Fruit fly (Drosophila melanogaster) whole organism, prepupa: Measurements from ENCODE around the gene CG31102.

Experiments
- Blimp-1 ChIP-seq: fragments of 200-800 bp; sonication (Bioruptor generic); optimal IDR thresholded peaks from 3 replicates; lab custom pipeline; 2017; ENCODE audit warnings: missing biosample characterization, missing genetic modification characterization, mild to moderate bottlenecking, moderate library complexity, missing genetic modification reagents
- CG10631 ChIP-seq: fragments of 200-800 bp; sonication (Bioruptor generic); optimal IDR thresholded peaks from 2 replicates; lab custom pipeline; 2016; ENCODE audit warnings: missing biosample characterization, missing genetic modification characterization
- CG11294 ChIP-seq: fragments of 200-800 bp; sonication (Bioruptor generic); IDR thresholded peaks from 2 replicates; pipeline ENCODE4 v1.3.6; 2022; ENCODE audit warnings: missing biosample characterization, missing genetic modification characterization
- CG11762 ChIP-seq: fragments of 200-800 bp; sonication (Bioruptor generic); optimal IDR thresholded peaks from 3 replicates; lab custom pipeline; 2016; ENCODE audit warnings: missing biosample characterization, missing genetic modification characterization; ENCODE audit not compliant: insufficient read depth
- CG16779 ChIP-seq: fragments of 200-800 bp; sonication (Bioruptor generic); optimal IDR thresholded peaks from 3 replicates; lab custom pipeline; 2017; ENCODE audit warnings: missing biosample characterization, mild to moderate bottlenecking, missing genetic modification characterization
- CG3032 ChIP-seq: fragments of 200-800 bp; optimal IDR thresholded peaks from 2 replicates; lab custom pipeline; 2019; ENCODE audit warnings: missing biosample characterization, mild to moderate bottlenecking, missing genetic modification characterization, moderate library complexity
- CG31627 ChIP-seq: fragments of 200-800 bp; sonication (Bioruptor generic); optimal IDR thresholded peaks from 3 replicates; lab custom pipeline; 2016; ENCODE audit warnings: missing biosample characterization, missing genetic modification characterization
- CG3919 ChIP-seq: fragments of 200-800 bp; sonication (Bioruptor generic); optimal IDR thresholded peaks from 3 replicates; lab custom pipeline; 2016; ENCODE audit warnings: missing biosample characterization, missing genetic modification characterization
- CG4318 ChIP-seq: fragments of 200-800 bp; sonication (Bioruptor generic); optimal IDR thresholded peaks from 3 replicates; lab custom pipeline; 2017; ENCODE audit warnings: missing biosample characterization, mild to moderate bottlenecking, missing genetic modification characterization
- CG6163 ChIP-seq: fragments of 200-800 bp; sonication (Bioruptor generic); IDR thresholded peaks from 3 replicates; pipeline ENCODE4 v1.3.6; 2022; ENCODE audit warnings: missing biosample characterization, missing genetic modification characterization
- CG6276 ChIP-seq: fragments of 200-800 bp; sonication (Bioruptor generic); optimal IDR thresholded peaks from 2 replicates; lab custom pipeline; 2017; ENCODE audit warnings: missing biosample characterization, mild to moderate bottlenecking, missing genetic modification characterization
- CG6808 ChIP-seq: fragments of 200-800 bp; sonication (Bioruptor generic); optimal IDR thresholded peaks from 3 replicates; lab custom pipeline; 2017; ENCODE audit warnings: missing biosample characterization, missing genetic modification characterization, mild to moderate bottlenecking, moderate library complexity, missing genetic modification reagents
- CG6854 ChIP-seq: fragments of 200-800 bp; sonication (Bioruptor generic); optimal IDR thresholded peaks from 2 replicates; lab custom pipeline; 2017; ENCODE audit warnings: missing biosample characterization, mild to moderate bottlenecking, missing genetic modification characterization
- CG8319 ChIP-seq: fragments of 200-800 bp; sonication (Bioruptor generic); optimal IDR thresholded peaks from 3 replicates; lab custom pipeline; 2016; ENCODE audit warnings: missing biosample characterization, missing genetic modification characterization
- CG8632 ChIP-seq: fragments of 200-800 bp; sonication (Bioruptor generic); optimal IDR thresholded peaks from 3 replicates; lab custom pipeline; 2016; ENCODE audit warnings: missing biosample characterization, missing genetic modification characterization
- CG9139 ChIP-seq: fragments of 200-800 bp; sonication (Bioruptor generic); optimal IDR thresholded peaks from 3 replicates; lab custom pipeline; 2017; ENCODE audit warnings: missing biosample characterization, mild to moderate bottlenecking, missing genetic modification characterization
- Eip75B ChIP-seq: fragments of 200-800 bp; sonication (Bioruptor generic); optimal IDR thresholded peaks from 3 replicates; lab custom pipeline; 2016; ENCODE audit warnings: missing biosample characterization, missing genetic modification characterization
- Eip78C ChIP-seq: fragments of 200-800 bp; sonication (Bioruptor generic); peaks from one replicate; lab custom pipeline; 2016; ENCODE audit warnings: missing biosample characterization, missing genetic modification characterization
- Eip93F ChIP-seq: fragments of 200-800 bp; sonication (Bioruptor generic); optimal IDR thresholded peaks from 2 replicates; lab custom pipeline; 2016; ENCODE audit warnings: missing biosample characterization, mild to moderate bottlenecking, missing genetic modification characterization
- Ets21C ChIP-seq: fragments of 200-800 bp; sonication (Bioruptor generic); optimal IDR thresholded peaks from 3 replicates; lab custom pipeline; 2016; ENCODE audit warnings: missing biosample characterization, missing genetic modification characterization
- Hr4 ChIP-seq: fragments of 200-800 bp; sonication (Bioruptor generic); optimal IDR thresholded peaks from 3 replicates; lab custom pipeline; 2016; ENCODE audit warnings: missing biosample characterization, missing genetic modification characterization
- Lpt ChIP-seq: fragments of 200-800 bp; sonication (Bioruptor generic); optimal IDR thresholded peaks from 3 replicates; lab custom pipeline; 2016; ENCODE audit warnings: missing biosample characterization, missing genetic modification characterization
- Met ChIP-seq: fragments of 200-800 bp; sonication (Bioruptor generic); optimal IDR thresholded peaks from 3 replicates; lab custom pipeline; 2016; ENCODE audit warnings: missing biosample characterization, missing genetic modification characterization
- OdsH ChIP-seq: fragments of 200-800 bp; sonication (Bioruptor generic); optimal IDR thresholded peaks from 3 replicates; lab custom pipeline; 2016; ENCODE audit warnings: missing biosample characterization, missing genetic modification characterization
- Smox ChIP-seq: fragments of 200-800 bp; sonication (Bioruptor generic); optimal IDR thresholded peaks from 3 replicates; lab custom pipeline; 2016; ENCODE audit warnings: missing biosample characterization, missing genetic modification characterization
- Sox102F ChIP-seq: fragments of 200-800 bp; sonication (Bioruptor generic); optimal IDR thresholded peaks from 2 replicates; lab custom pipeline; 2016; ENCODE audit warnings: missing biosample characterization, mild to moderate bottlenecking, missing genetic modification characterization
- Sox14 ChIP-seq: fragments of 200-800 bp; sonication (Bioruptor generic); optimal IDR thresholded peaks from 3 replicates; lab custom pipeline; 2016; ENCODE audit warnings: missing biosample characterization, missing genetic modification characterization
- acj6 ChIP-seq: fragments of 200-800 bp; sonication (Bioruptor generic); optimal IDR thresholded peaks from 3 replicates; lab custom pipeline; 2016; ENCODE audit warnings: missing biosample characterization, missing genetic modification characterization
- cyc ChIP-seq: fragments of 200-800 bp; sonication (Bioruptor generic); optimal IDR thresholded peaks from 3 replicates; lab custom pipeline; 2016; ENCODE audit warnings: missing biosample characterization, missing genetic modification characterization
- dac ChIP-seq: fragments of 200-800 bp; sonication (Bioruptor generic); optimal IDR thresholded peaks from 2 replicates; lab custom pipeline; 2017; ENCODE audit warnings: missing biosample characterization, mild to moderate bottlenecking, missing genetic modification characterization
- esn ChIP-seq: fragments of 200-800 bp; sonication (Bioruptor generic); optimal IDR thresholded peaks from 2 replicates; lab custom pipeline; 2016; ENCODE audit warnings: missing biosample characterization, mild to moderate bottlenecking, missing genetic modification characterization, moderate library complexity
- fd59A ChIP-seq: fragments of 200-800 bp; sonication (Bioruptor generic); optimal IDR thresholded peaks from 2 replicates; lab custom pipeline; 2017; ENCODE audit warnings: missing biosample characterization, mild to moderate bottlenecking, missing genetic modification characterization, missing genetic modification reagents
- fd85E ChIP-seq: fragments of 200-800 bp; sonication (Bioruptor generic); optimal IDR thresholded peaks from 3 replicates; lab custom pipeline; 2016; ENCODE audit warnings: missing biosample characterization, missing genetic modification characterization
- fkh ChIP-seq: fragments of 200-800 bp; sonication (Bioruptor generic); optimal IDR thresholded peaks from 3 replicates; lab custom pipeline; 2017; ENCODE audit warnings: missing biosample characterization, mild to moderate bottlenecking, missing genetic modification characterization, moderate library complexity
- lz ChIP-seq: fragments of 200-800 bp; sonication (Bioruptor generic); optimal IDR thresholded peaks from 3 replicates; lab custom pipeline; 2016; ENCODE audit warnings: missing biosample characterization, missing genetic modification characterization
- net ChIP-seq: fragments of 200-800 bp; sonication (Bioruptor generic); optimal IDR thresholded peaks from 3 replicates; lab custom pipeline; 2016; ENCODE audit warnings: missing biosample characterization, missing genetic modification characterization
- pdm3 ChIP-seq: fragments of 200-800 bp; sonication (Bioruptor generic); optimal IDR thresholded peaks from 3 replicates; lab custom pipeline; 2016; ENCODE audit warnings: missing biosample characterization, missing genetic modification characterization
- spab ChIP-seq: fragments of 200-800 bp; sonication (Bioruptor generic); optimal IDR thresholded peaks from 2 replicates; lab custom pipeline; 2017; ENCODE audit warnings: missing biosample characterization, mild to moderate bottlenecking, missing genetic modification characterization, missing genetic modification reagents
- svp ChIP-seq: fragments of 200-800 bp; sonication (Bioruptor generic); peaks from one replicate; lab custom pipeline; 2016; ENCODE audit warnings: missing biosample characterization, missing genetic modification characterization
- topi ChIP-seq: fragments of 200-800 bp; sonication (Bioruptor generic); optimal IDR thresholded peaks from 3 replicates; lab custom pipeline; 2016; ENCODE audit warnings: missing biosample characterization, missing genetic modification characterization
- vri ChIP-seq: fragments of 200-800 bp; sonication (Bioruptor generic); optimal IDR thresholded peaks from 3 replicates; lab custom pipeline; 2016; ENCODE audit warnings: missing biosample characterization, mild to moderate bottlenecking, missing genetic modification characterization

CG31102 gene

DNA sequence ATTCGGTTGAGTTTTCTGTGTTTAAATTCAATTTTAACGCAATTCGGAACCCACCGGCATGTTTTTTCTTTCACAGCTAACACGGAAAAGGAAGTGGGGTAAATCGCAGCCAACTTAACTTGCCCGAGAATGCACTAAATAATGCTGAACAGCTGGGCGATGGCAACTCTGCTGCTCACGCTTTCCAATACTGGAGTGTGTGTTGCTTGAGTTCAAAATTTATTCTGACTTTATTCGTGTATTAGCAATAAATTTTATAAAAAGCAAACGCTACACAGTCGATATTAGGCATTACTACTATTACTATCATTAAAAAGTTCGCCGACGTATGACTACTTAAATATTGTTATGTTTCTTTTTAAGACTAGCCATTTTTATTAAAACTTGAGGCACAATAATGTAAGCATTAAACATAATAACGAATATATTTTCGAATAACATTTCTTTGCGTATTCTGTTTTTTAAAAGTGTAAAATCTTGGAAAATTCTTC is 48.0 kb downstream of the CG31102 start, which contains the start of the genes RpS27 and Nup37 (continued):
- TF ChIP-seq Sox102F (GFP tag; lab: Kevin White, UChicago) (peak; percentile 95), dac (GFP tag; lab: Kevin White, UChicago) (peak; percentile 91), CG10631 (GFP tag; lab: Kevin White, UChicago) (peak; percentile 88), CG8632 (peak; percentile 89), CG11294 (GFP tag; lab: Robert Waterston, UW) (peak; percentile 77), CG16779 (peak; percentile 94), topi (GFP tag; lab: Kevin White, UChicago) (peak; percentile 95), Met (peak; percentile 96), Hr4 (GFP tag; lab: Kevin White, UChicago) (no peak), CG6276 (GFP tag; lab: Kevin White, UChicago) (no peak), fd85E (GFP tag; lab: Kevin White, UChicago) (peak; percentile 89), Ets21C (GFP tag; lab: Kevin White, UChicago) (peak; percentile 89), lz (GFP tag; lab: Kevin White, UChicago) (peak; percentile 98), Eip75B (GFP tag; lab: Kevin White, UChicago) (peak; percentile 96), CG3919 (GFP tag; lab: Kevin White, UChicago) (peak; percentile 98), CG6808 (GFP tag; lab: Kevin White, UChicago) (peak; percentile 90), fd59A (peak; percentile 90), Lpt (GFP tag; lab: Kevin White, UChicago) (no peak), Eip93F (no peak), esn (GFP tag; lab: Kevin White, UChicago) (peak; percentile 98), cyc (GFP tag; lab: Kevin White, UChicago) (peak; percentile 98), CG4318 (GFP tag; lab: Kevin White, UChicago) (no peak), CG11762 (peak; percentile 88), acj6 (peak; percentile 92), pdm3 (peak; percentile 94), net (GFP tag; lab: Kevin White, UChicago) (peak; percentile 96), CG9139 (peak; percentile 94), CG6854 (peak; percentile 98), CG31627 (peak; percentile 97), Blimp-1 (GFP tag; lab: Kevin White, UChicago) (peak; percentile 90), spab (GFP tag; lab: Kevin White, UChicago) (peak; percentile 76), CG3032 (tag; lab: Kevin White, UChicago) (peak; percentile 88), fkh (GFP tag; lab: Kevin White, UChicago) (peak; percentile 94), vri (GFP tag; lab: Kevin White, UChicago) (peak; percentile 96), CG6163 (GFP tag; lab: Robert Waterston, UW) (peak; percentile 96), Smox (GFP tag; lab: Kevin White, UChicago) (peak; percentile 91), CG8319 (GFP tag; lab: Kevin White, UChicago) (peak; percentile 95), Eip78C (GFP tag; lab: Kevin White, UChicago) (peak; percentile 97), Sox14 (GFP tag; lab: Kevin White, UChicago) (peak; percentile 91)

DNA sequence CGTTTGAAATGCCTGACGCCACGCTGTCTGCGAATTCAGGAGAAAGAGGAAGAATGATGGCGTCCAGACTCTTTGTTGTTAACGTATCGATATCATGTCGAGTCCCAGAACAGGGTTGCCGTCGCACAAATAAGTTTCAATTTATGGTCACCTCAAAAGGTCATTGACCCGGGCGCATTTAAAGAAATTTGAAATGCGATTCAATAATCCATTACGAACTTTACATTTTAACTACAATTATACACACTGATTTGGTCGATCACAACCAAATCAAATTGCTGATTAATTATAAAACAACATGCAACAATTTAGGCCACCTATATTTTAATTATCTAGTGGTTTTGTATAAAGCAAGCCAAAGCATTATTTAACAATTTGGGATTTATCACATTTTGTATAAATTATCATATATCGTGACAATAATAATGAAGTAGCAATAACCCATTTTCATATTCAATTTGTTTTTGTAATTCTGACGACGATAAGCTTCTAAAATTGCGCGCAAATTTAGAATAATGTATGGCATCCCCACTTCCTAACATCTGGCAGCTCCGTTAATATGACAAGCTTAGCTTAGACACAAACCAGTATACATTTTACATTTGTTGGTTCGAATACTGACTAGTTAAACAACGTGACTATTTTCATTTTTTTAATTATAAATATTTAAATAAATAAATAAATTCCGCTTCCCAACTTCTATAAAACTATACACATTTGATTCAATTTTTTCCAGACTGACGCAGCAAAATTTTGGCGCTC is 50.2 kb downstream of the CG31102 start, which contains the start of gene bam:
Gene bam, minus strand, starts transcription at position 58 of the 762 bp plus-strand sequence.
- TF ChIP-seq fkh (GFP tag; lab: Kevin White, UChicago) (peak; percentile 11), svp (peak; percentile 75), OdsH (GFP tag; lab: Kevin White, UChicago) (no peak), CG6808 (GFP tag; lab: Kevin White, UChicago) (no peak)
